Worm (Caenorhabditis elegans) whole organism, L2 larva: Measurements from ENCODE around the gene Y24D9A.7.

ENCODE experiments used
- C34F6.9 ChIP-seq: fragments of 150-350 bp; optimal IDR thresholded peaks from 2 replicates; lab custom pipeline; 2014; ENCODE audit warnings: missing biosample characterization, missing genetic modification characterization
- F13H6.1 ChIP-seq: sonication (generic microtip); optimal IDR thresholded peaks from 2 replicates; lab custom pipeline; 2016; ENCODE audit warnings: missing genetic modification characterization, missing compliant biosample characterization
- R02D3.7 ChIP-seq: fragments of 150-350 bp; optimal IDR thresholded peaks from 2 replicates; lab custom pipeline; 2014; ENCODE audit warnings: missing biosample characterization, missing genetic modification characterization
- Y55F3AM.14 ChIP-seq: fragments of 200-800 bp; sonication (Bioruptor generic); optimal IDR thresholded peaks from 2 replicates; lab custom pipeline; 2018; ENCODE audit warnings: mild to moderate bottlenecking, missing genetic modification characterization, missing compliant biosample characterization
- ZK546.5 ChIP-seq: sonication (generic microtip); optimal IDR thresholded peaks from 2 replicates; lab custom pipeline; 2017; ENCODE audit warnings: missing biosample characterization, missing genetic modification characterization
- alr-1 ChIP-seq: fragments of 150-350 bp; optimal IDR thresholded peaks from 2 replicates; lab custom pipeline; 2014; ENCODE audit warnings: missing biosample characterization, missing genetic modification characterization
- aly-2 ChIP-seq: fragments of 150-350 bp; optimal IDR thresholded peaks from 2 replicates; lab custom pipeline; 2014; ENCODE audit warnings: missing biosample characterization, missing genetic modification characterization
- ama-1 ChIP-seq: fragments of 150-350 bp; optimal IDR thresholded peaks from 2 replicates; lab custom pipeline; 2018; ENCODE audit warnings: inconsistent platforms
- blmp-1 ChIP-seq: sonication (generic microtip); optimal IDR thresholded peaks from 2 replicates; lab custom pipeline; 2017; ENCODE audit warnings: missing genetic modification characterization, mild to moderate bottlenecking, missing compliant biosample characterization, antibody characterized with exemption, moderate library complexity; ENCODE audit not compliant: insufficient read depth
- ceh-16 ChIP-seq: fragments of 150-350 bp; optimal IDR thresholded peaks from 2 replicates; lab custom pipeline; 2014; ENCODE audit warnings: missing biosample characterization, missing genetic modification characterization
- ceh-82 ChIP-seq: fragments of 150-350 bp; optimal IDR thresholded peaks from 2 replicates; lab custom pipeline; 2014; ENCODE audit warnings: missing biosample characterization, missing genetic modification characterization
- crh-2 ChIP-seq: sonication (generic microtip); optimal IDR thresholded peaks from 2 replicates; lab custom pipeline; 2017; ENCODE audit warnings: missing biosample characterization, missing genetic modification characterization
- elt-1 ChIP-seq: fragments of 150-350 bp; optimal IDR thresholded peaks from 2 replicates; lab custom pipeline; 2014; ENCODE audit warnings: missing biosample characterization, missing genetic modification characterization
- elt-3 ChIP-seq: sonication (generic microtip); optimal IDR thresholded peaks from 2 replicates; lab custom pipeline; 2017; ENCODE audit warnings: missing biosample characterization, missing genetic modification characterization
- fos-1 ChIP-seq: fragments of 150-350 bp; optimal IDR thresholded peaks from 2 replicates; lab custom pipeline; 2014; ENCODE audit warnings: missing biosample characterization, missing genetic modification characterization
- gmeb-1 ChIP-seq: fragments of 150-350 bp; optimal IDR thresholded peaks from 2 replicates; lab custom pipeline; 2014; ENCODE audit warnings: missing biosample characterization, missing genetic modification characterization
- lin-11 ChIP-seq: fragments of 150-350 bp; sonication (generic microtip); optimal IDR thresholded peaks from 2 replicates; lab custom pipeline; 2014; ENCODE audit warnings: missing biosample characterization, missing genetic modification characterization, inconsistent platforms, mixed read lengths
- lin-13 ChIP-seq: fragments of 150-350 bp; optimal IDR thresholded peaks from 2 replicates; lab custom pipeline; 2014; ENCODE audit warnings: missing biosample characterization, missing genetic modification reagents, missing genetic modification characterization
- lsy-2 ChIP-seq, 2 experiments: fragments of 150-350 bp in 1 of 2; sonication (generic microtip) in 1 of 2; optimal IDR thresholded peaks; 2 replicates each; lab custom pipeline; 2014 to 2017; ENCODE audit warnings: missing biosample characterization in 2 of 2, missing genetic modification characterization in 2 of 2
- mab-5 ChIP-seq: fragments of 150-350 bp; optimal IDR thresholded peaks from 2 replicates; lab custom pipeline; 2014; ENCODE audit warnings: missing biosample characterization, missing genetic modification characterization
- mdl-1 ChIP-seq, 2 experiments: fragments of 150-350 bp in 1 of 2; sonication (generic microtip) in 1 of 2; optimal IDR thresholded peaks; 2 replicates each; lab custom pipeline; 2017; ENCODE audit warnings: missing biosample characterization in 2 of 2, missing genetic modification characterization in 2 of 2
- nhr-10 ChIP-seq: sonication (generic microtip); optimal IDR thresholded peaks from 2 replicates; lab custom pipeline; 2017; ENCODE audit warnings: missing biosample characterization, missing genetic modification characterization
- nhr-11 ChIP-seq: fragments of 150-350 bp; optimal IDR thresholded peaks from 2 replicates; lab custom pipeline; 2014; ENCODE audit warnings: missing biosample characterization, missing genetic modification characterization
- nhr-12 ChIP-seq: fragments of 150-350 bp; optimal IDR thresholded peaks from 2 replicates; lab custom pipeline; 2014; ENCODE audit warnings: missing biosample characterization, missing genetic modification characterization
- nhr-129 ChIP-seq: fragments of 150-350 bp; optimal IDR thresholded peaks from 2 replicates; lab custom pipeline; 2014; ENCODE audit warnings: missing biosample characterization, missing genetic modification characterization
- nhr-21 ChIP-seq: fragments of 150-350 bp; optimal IDR thresholded peaks from 2 replicates; lab custom pipeline; 2014; ENCODE audit warnings: missing biosample characterization, missing genetic modification characterization
- nhr-23 ChIP-seq: fragments of 150-350 bp; optimal IDR thresholded peaks from 2 replicates; lab custom pipeline; 2014; ENCODE audit warnings: missing biosample characterization, missing genetic modification reagents, missing genetic modification characterization
- nhr-237 ChIP-seq: fragments of 150-350 bp; optimal IDR thresholded peaks from 2 replicates; lab custom pipeline; 2014; ENCODE audit warnings: missing biosample characterization, missing genetic modification characterization
- nhr-25 ChIP-seq: fragments of 150-350 bp; sonication (generic microtip); optimal IDR thresholded peaks from 3 replicates; lab custom pipeline; 2014; ENCODE audit warnings: missing biosample characterization, missing genetic modification characterization
- nhr-6 ChIP-seq: fragments of 150-350 bp; optimal IDR thresholded peaks from 2 replicates; lab custom pipeline; 2014; ENCODE audit warnings: missing biosample characterization, missing genetic modification characterization
- nhr-77 ChIP-seq: fragments of 150-350 bp; optimal IDR thresholded peaks from 2 replicates; lab custom pipeline; 2014; ENCODE audit warnings: missing biosample characterization, missing genetic modification characterization
- peb-1 ChIP-seq: fragments of 150-350 bp; optimal IDR thresholded peaks from 2 replicates; lab custom pipeline; 2014; ENCODE audit warnings: missing biosample characterization, missing genetic modification characterization
- sma-3 ChIP-seq: sonication (generic microtip); optimal IDR thresholded peaks from 2 replicates; lab custom pipeline; 2016; ENCODE audit warnings: missing genetic modification reagents, missing genetic modification characterization, missing compliant biosample characterization
- sma-9 ChIP-seq, 2 experiments: fragments of 150-350 bp in 1 of 2; sonication (generic microtip) in 1 of 2; optimal IDR thresholded peaks; 2 replicates each; lab custom pipeline; 2014 to 2016; ENCODE audit warnings: missing genetic modification characterization in 2 of 2, mild to moderate bottlenecking in 1 of 2, missing biosample characterization in 1 of 2, missing compliant biosample characterization in 1 of 2, missing genetic modification reagents in 1 of 2, moderate library complexity in 1 of 2
- snpc-4 ChIP-seq: fragments of 150-350 bp; optimal IDR thresholded peaks from 2 replicates; lab custom pipeline; 2014; ENCODE audit warnings: missing biosample characterization, missing genetic modification characterization
- unc-39 ChIP-seq: fragments of 150-350 bp; optimal IDR thresholded peaks from 2 replicates; lab custom pipeline; 2014; ENCODE audit warnings: missing biosample characterization, missing genetic modification characterization
- unc-55 ChIP-seq: fragments of 150-350 bp; sonication (generic microtip); optimal IDR thresholded peaks from 3 replicates; lab custom pipeline; 2014; ENCODE audit warnings: missing biosample characterization, missing genetic modification reagents, missing genetic modification characterization
- zag-1 ChIP-seq: fragments of 150-350 bp; optimal IDR thresholded peaks from 2 replicates; lab custom pipeline; 2014; ENCODE audit warnings: missing biosample characterization, missing genetic modification characterization
- ztf-1 ChIP-seq: fragments of 200-800 bp; sonication (Bioruptor generic); conservative IDR thresholded peaks from 2 replicates; pipeline ENCODE4 v1.3.6; 2022; ENCODE audit warnings: missing genetic modification characterization, missing compliant biosample characterization
- ztf-4 ChIP-seq: fragments of 150-350 bp; optimal IDR thresholded peaks from 2 replicates; lab custom pipeline; 2014; ENCODE audit warnings: missing biosample characterization, missing genetic modification characterization

The Y24D9A.7 gene

ce11 chrIV:4406054-4406539 is 1.1 kb upstream of the Y24D9A.7 start (continued):
- TF ChIP-seq zag-1 (tag; lab: Kevin White, UChicago) (peak; percentile 25), ceh-16 (peak; percentile 19), sma-3 (peak; percentile 63), nhr-237 (tag; lab: Kevin White, UChicago) (no peak), elt-3 (tag; lab: Kevin White, UChicago) (no peak), mdl-1 (tag; optimal IDR thresholded peaks at IDR 0.05; lab: Kevin White, UChicago) (no peak), nhr-77 (tag; lab: Kevin White, UChicago) (no peak), ztf-1 (GFP tag; lab: Robert Waterston, UW) (no peak), unc-55 (GFP tag; lab: Kevin White, UChicago) (peak; percentile 89), C34F6.9 (tag; lab: Kevin White, UChicago) (peak; percentile 76), snpc-4 (no peak), Y55F3AM.14 (GFP tag; lab: Kevin White, UChicago) (peak; percentile 56), F13H6.1 (tag; lab: Kevin White, UChicago) (peak; percentile 60), peb-1 (tag; lab: Kevin White, UChicago) (no peak), ceh-82 (tag; lab: Kevin White, UChicago) (no peak), lsy-2 (tag; optimal IDR thresholded peaks at IDR 0.05; lab: Kevin White, UChicago) (peak; percentile 31 to 75), R02D3.7 (no peak)

DNA sequence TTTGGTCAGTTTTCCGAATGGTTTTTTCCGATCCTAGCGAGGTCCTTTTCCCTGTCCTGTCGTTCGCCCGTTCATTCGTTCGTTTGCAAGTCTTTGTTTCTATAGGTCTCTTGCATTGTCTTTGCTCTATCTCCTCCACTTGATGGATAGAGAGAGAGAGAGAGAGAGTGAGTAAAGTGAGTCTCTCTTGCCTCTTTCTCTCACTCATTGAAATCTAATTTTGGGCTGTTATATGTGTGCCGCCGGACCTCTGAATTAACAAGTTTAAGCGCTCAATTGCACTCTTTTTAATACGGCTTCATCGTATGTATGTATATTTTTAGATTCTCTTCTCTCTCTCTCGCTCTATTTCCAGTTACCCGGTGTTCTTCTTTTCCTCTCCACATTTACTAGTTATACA is 1.1 kb downstream of the Y24D9A.7 start:
- no peak for TF ChIP-seq nhr-25 (tag; lab: Kevin White, UChicago)
- TF ChIP-seq peb-1 (tag; lab: Kevin White, UChicago), result no peak
- no peak for TF ChIP-seq mab-5 (tag; lab: Kevin White, UChicago)
- TF ChIP-seq C34F6.9 (tag; lab: Kevin White, UChicago), result peak; percentile 36
- TF ChIP-seq fos-1, result no peak
- peak; percentile 16 for TF ChIP-seq nhr-129 (tag; lab: Kevin White, UChicago)

DNA sequence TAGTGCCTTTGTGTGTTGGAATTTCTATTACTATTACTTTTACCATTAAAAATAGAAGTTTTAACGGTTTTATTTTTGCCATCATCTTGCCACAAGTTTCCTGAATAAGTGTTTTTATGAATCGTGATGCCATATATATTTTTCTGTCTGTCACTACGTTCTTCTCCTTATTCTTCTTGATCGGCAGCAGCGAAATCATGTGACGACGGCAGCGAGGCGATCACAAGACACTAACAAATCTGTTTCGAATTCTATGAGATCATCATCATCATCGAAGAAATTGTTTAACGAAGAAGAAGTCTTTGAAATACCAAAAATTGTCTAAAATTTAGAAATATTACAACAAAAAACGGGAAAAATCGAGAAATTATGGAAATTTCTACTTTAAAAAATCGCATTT is 2.6 kb downstream of the Y24D9A.7 start:
- TF ChIP-seq zag-1 (tag; lab: Kevin White, UChicago) (no peak), ceh-16 (peak; percentile 83), ZK546.5 (tag; lab: Kevin White, UChicago) (no peak), nhr-23 (tag; lab: Kevin White, UChicago) (no peak), gmeb-1 (peak; percentile 39), alr-1 (no peak), nhr-129 (tag; lab: Kevin White, UChicago) (peak; percentile 71), C34F6.9 (tag; lab: Kevin White, UChicago) (peak; percentile 20), nhr-12 (tag; lab: Kevin White, UChicago) (no peak), aly-2 (tag; lab: Kevin White, UChicago) (no peak), nhr-10 (no peak), unc-55 (GFP tag; lab: Kevin White, UChicago) (no peak), Y55F3AM.14 (GFP tag; lab: Kevin White, UChicago) (no peak), ztf-4 (tag; lab: Kevin White, UChicago) (peak; percentile 24), ama-1 (lab: Kevin White, UChicago) (no peak), ceh-82 (tag; lab: Kevin White, UChicago) (no peak), mdl-1 (tag; optimal IDR thresholded peaks at IDR 0.05; lab: Kevin White, UChicago) (no peak), nhr-237 (tag; lab: Kevin White, UChicago) (no peak), crh-2 (tag; lab: Kevin White, UChicago) (peak; percentile 23), blmp-1 (tag; lab: Kevin White, UChicago) (no peak), nhr-11 (no peak), nhr-6 (peak; percentile 9), sma-9 (GFP tag; optimal IDR thresholded peaks at IDR 0.05; lab: Kevin White, UChicago) (peak; percentile 75), sma-9 (tag; optimal IDR thresholded peaks at IDR 0.05; lab: Kevin White, UChicago) (no peak), sma-3 (peak; percentile 84), lsy-2 (tag; optimal IDR thresholded peaks at IDR 0.05; lab: Kevin White, UChicago) (peak in 1 of 2 experiments; percentile 47), snpc-4 (no peak), nhr-21 (tag; lab: Kevin White, UChicago) (peak; percentile 77), elt-1 (tag; lab: Kevin White, UChicago) (no peak), nhr-25 (tag; lab: Kevin White, UChicago) (peak; percentile 77), unc-39 (tag; lab: Kevin White, UChicago) (no peak), ztf-1 (GFP tag; lab: Robert Waterston, UW) (no peak), lin-11 (tag; lab: Kevin White, UChicago) (no peak), lin-13 (GFP tag; lab: Kevin White, UChicago) (no peak)
